Fruit fly (Drosophila melanogaster): ENCODE data around the gene Nrg.

Nrg gene

DNA sequence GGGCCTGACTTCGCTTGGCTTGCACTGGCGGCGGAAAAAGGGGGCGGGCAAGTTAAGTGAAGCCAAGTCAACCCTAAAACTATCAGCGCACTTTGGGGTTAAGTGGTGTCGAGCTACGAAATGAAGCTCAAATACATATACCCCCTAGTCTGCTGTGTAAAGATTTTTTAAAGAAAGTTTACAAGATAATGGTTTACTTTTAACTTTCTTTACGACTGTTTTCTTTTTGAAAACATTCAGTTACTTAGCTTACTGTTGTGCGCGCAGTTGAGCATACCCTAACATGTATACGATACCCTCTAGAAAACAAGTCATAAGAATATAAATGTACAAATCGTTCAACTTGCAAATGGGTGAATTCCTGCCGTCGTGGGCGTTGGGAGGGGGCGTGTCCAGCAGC, 25.6 kb downstream of the Nrg start (continued):
- TF ChIP-seq CG14441 (GFP tag; IDR thresholded peaks at IDR 0.05) = peak; percentile 44; the same call in 1 of the 2 replicates
- no peak for TF ChIP-seq MBD-R2 (GFP tag; IDR thresholded peaks at IDR 0.05)
- peak; percentile 58 for TF ChIP-seq CG2120 (GFP tag; optimal IDR thresholded peaks at IDR 0.05)
- peak; percentile 88 for TF ChIP-seq Ets65A (GFP tag)
- no peak for TF ChIP-seq TFAM (GFP tag; optimal IDR thresholded peaks at IDR 0.05)
- TF ChIP-seq gcm2 (GFP tag; optimal IDR thresholded peaks at IDR 0.05) = no peak
- TF ChIP-seq Ptx1 (GFP tag; IDR thresholded peaks at IDR 0.05) = peak; percentile 49
- peak in 1 of 2 experiments; percentile 48 for TF ChIP-seq bsh (GFP tag; optimal IDR thresholded peaks at IDR 0.05)
- TF ChIP-seq btn (GFP tag; optimal IDR thresholded peaks at IDR 0.05) = no peak
- no peak for TF ChIP-seq CG11696 (GFP tag; IDR thresholded peaks at IDR 0.05)
- TF ChIP-seq zf30C (GFP tag; optimal IDR thresholded peaks at IDR 0.05) = no peak
- no peak for TF ChIP-seq H2.0 (GFP tag; IDR thresholded peaks at IDR 0.05)
- TF ChIP-seq CG10321 (GFP tag; IDR thresholded peaks at IDR 0.05) = no peak
- no peak for TF ChIP-seq CG14710 (tag; optimal IDR thresholded peaks at IDR 0.05)
- no peak for TF ChIP-seq CG12236 (GFP tag; optimal IDR thresholded peaks at IDR 0.05)
- TF ChIP-seq ci (GFP tag; IDR thresholded peaks at IDR 0.05) = no peak
- no peak for TF ChIP-seq CG8944 (GFP tag; optimal IDR thresholded peaks at IDR 0.05)
- TF ChIP-seq pan (optimal IDR thresholded peaks at IDR 0.05) = no peak
- peak in 1 of 2 experiments; percentile 39 for TF ChIP-seq pan (GFP tag; optimal IDR thresholded peaks at IDR 0.05 in 1 of 2, IDR thresholded peaks at IDR 0.05 in 1 of 2)
- no peak for TF ChIP-seq lov (optimal IDR thresholded peaks at IDR 0.05)
- TF ChIP-seq lov (GFP tag; IDR thresholded peaks at IDR 0.05) = no peak
- TF ChIP-seq Dfd (GFP tag; optimal IDR thresholded peaks at IDR 0.05) = no peak
- no peak for TF ChIP-seq ttk (GFP tag; IDR thresholded peaks at IDR 0.05)
- TF ChIP-seq CG11456 (GFP tag; IDR thresholded peaks at IDR 0.05) = peak; percentile 50; the same call in 1 of the 3 replicates
- peak; percentile 58; the same call in 1 of the 3 replicates for TF ChIP-seq CG7357 (GFP tag; IDR thresholded peaks at IDR 0.05)
- TF ChIP-seq kay (GFP tag; optimal IDR thresholded peaks at IDR 0.05) = no peak
- TF ChIP-seq HHEX (GFP tag; optimal IDR thresholded peaks at IDR 0.05) = peak; percentile 32
- TF ChIP-seq pum (GFP tag; optimal IDR thresholded peaks at IDR 0.05) = peak; percentile 20
- TF ChIP-seq jigr1 (GFP tag; IDR thresholded peaks at IDR 0.05) = no peak
- peak; percentile 5 for TF ChIP-seq tin (GFP tag; optimal IDR thresholded peaks at IDR 0.05)
- no peak for TF ChIP-seq CG2678 (tag; optimal IDR thresholded peaks at IDR 0.05)
- TF ChIP-seq fd102C (GFP tag; optimal IDR thresholded peaks at IDR 0.05) = no peak
- TF ChIP-seq Gug (GFP tag; IDR thresholded peaks at IDR 0.05) = peak; percentile 30; the same call in 1 of the 4 replicates
- TF ChIP-seq CG18262 (tag; optimal IDR thresholded peaks at IDR 0.05) = peak; percentile 12
- TF ChIP-seq CG6175 (GFP tag; IDR thresholded peaks at IDR 0.05) = no peak
- peak; percentile 15 for TF ChIP-seq Fer1 (GFP tag; optimal IDR thresholded peaks at IDR 0.05)
- no peak for TF ChIP-seq CG5953 (GFP tag; IDR thresholded peaks at IDR 0.05)
- peak; percentile 60 for TF ChIP-seq sisA (GFP tag; IDR thresholded peaks at IDR 0.05)
- TF ChIP-seq ara (GFP tag; IDR thresholded peaks at IDR 0.05) = peak; percentile 44; the same call in 1 of the 2 replicates
- TF ChIP-seq CG14014 (GFP tag; IDR thresholded peaks at IDR 0.05) = peak; percentile 46; the same call in 1 of the 2 replicates
- TF ChIP-seq pho (GFP tag; optimal IDR thresholded peaks at IDR 0.05) = peak; percentile 3
- no peak for TF ChIP-seq prd (optimal IDR thresholded peaks at IDR 0.05)
- TF ChIP-seq prd (GFP tag; IDR thresholded peaks at IDR 0.05) = peak; percentile 46; the same call in 2 of the 3 replicates
- peak; percentile 35; the same call in 1 of the 3 replicates for TF ChIP-seq so (GFP tag; IDR thresholded peaks at IDR 0.05)
- no peak for TF ChIP-seq inv (GFP tag; IDR thresholded peaks at IDR 0.05; ENCODE audit: partially characterized antibody)
- peak; percentile 18 for TF ChIP-seq her (GFP tag; optimal IDR thresholded peaks at IDR 0.05)
- TF ChIP-seq vvl (GFP tag; IDR thresholded peaks at IDR 0.05) = peak; percentile 24; the same call in 1 of the 2 replicates
- TF ChIP-seq Stat92E (GFP tag; optimal IDR thresholded peaks at IDR 0.05) = no peak
- no peak for TF ChIP-seq CG17186 (GFP tag; optimal IDR thresholded peaks at IDR 0.05)
- no peak for TF ChIP-seq CG1603 (tag; optimal IDR thresholded peaks at IDR 0.05)
- TF ChIP-seq lab (GFP tag; optimal IDR thresholded peaks at IDR 0.05) = no peak
- peak; percentile 32; the same call in 1 of the 2 replicates for TF ChIP-seq Rx (GFP tag; IDR thresholded peaks at IDR 0.05)
- peak; percentile 9 for TF ChIP-seq CG12659 (GFP tag; optimal IDR thresholded peaks at IDR 0.05)
